Worm (Caenorhabditis elegans) whole organism, late embryonic: ENCODE data around the gene F59D12.2.

Experiments used
- T23F11.4 ChIP-seq: fragments of 200-800 bp; sonication (Bioruptor generic); optimal IDR thresholded peaks from 2 replicates; lab custom pipeline; 2018; ENCODE audit warnings: mild to moderate bottlenecking, missing genetic modification characterization, missing compliant biosample characterization
- Y22D7AL.16 ChIP-seq: sonication (generic microtip); optimal IDR thresholded peaks from 2 replicates; lab custom pipeline; 2016; ENCODE audit warnings: missing genetic modification characterization, missing compliant biosample characterization
- ahr-1 ChIP-seq: sonication (generic microtip); optimal IDR thresholded peaks from 2 replicates; lab custom pipeline; 2016; ENCODE audit warnings: missing genetic modification characterization, missing compliant biosample characterization
- ceh-18 ChIP-seq: sonication (generic microtip); optimal IDR thresholded peaks from 2 replicates; lab custom pipeline; 2016; ENCODE audit warnings: missing genetic modification characterization, missing compliant biosample characterization
- ceh-19 ChIP-seq: fragments of 200-800 bp; sonication (Bioruptor generic); optimal IDR thresholded peaks from 2 replicates; lab custom pipeline; 2018; ENCODE audit warnings: mild to moderate bottlenecking, missing genetic modification characterization, missing compliant biosample characterization
- ceh-2 ChIP-seq: sonication (generic microtip); optimal IDR thresholded peaks from 2 replicates; lab custom pipeline; 2016; ENCODE audit warnings: missing genotype, missing genetic modification characterization, missing compliant biosample characterization
- ceh-24 ChIP-seq: sonication (generic microtip); optimal IDR thresholded peaks from 2 replicates; lab custom pipeline; 2016; ENCODE audit warnings: mild to moderate bottlenecking, missing genetic modification characterization, missing compliant biosample characterization
- ceh-31 ChIP-seq: sonication (generic microtip); optimal IDR thresholded peaks from 2 replicates; lab custom pipeline; 2016; ENCODE audit warnings: missing genetic modification characterization, missing compliant biosample characterization
- ceh-45 ChIP-seq: fragments of 200-800 bp; sonication (Bioruptor generic); IDR thresholded peaks from 2 replicates; pipeline ENCODE4 v1.3.6; 2022; ENCODE audit warnings: missing genetic modification reagents, missing genetic modification characterization, missing compliant biosample characterization
- che-1 ChIP-seq: sonication (generic microtip); optimal IDR thresholded peaks from 2 replicates; lab custom pipeline; 2016; ENCODE audit warnings: mild to moderate bottlenecking, missing genetic modification characterization, missing compliant biosample characterization
- dve-1 ChIP-seq: sonication (generic microtip); optimal IDR thresholded peaks from 2 replicates; lab custom pipeline; 2017; ENCODE audit warnings: antibody characterized with exemption, mild to moderate bottlenecking, missing genetic modification characterization, missing compliant biosample characterization
- elt-2 ChIP-seq: sonication (generic microtip); optimal IDR thresholded peaks from 2 replicates; lab custom pipeline; 2016; ENCODE audit warnings: missing genetic modification reagents, missing genetic modification characterization, missing compliant biosample characterization
- ets-4 ChIP-seq: sonication (generic microtip); optimal IDR thresholded peaks from 2 replicates; lab custom pipeline; 2016; ENCODE audit warnings: missing genetic modification characterization, missing compliant biosample characterization
- fkh-6 ChIP-seq: sonication (generic microtip); optimal IDR thresholded peaks from 2 replicates; lab custom pipeline; 2016; ENCODE audit warnings: missing genetic modification characterization, missing compliant biosample characterization
- hlh-13 ChIP-seq: fragments of 200-800 bp; sonication (Bioruptor generic); optimal IDR thresholded peaks from 2 replicates; lab custom pipeline; 2018; ENCODE audit warnings: mild to moderate bottlenecking, missing genetic modification characterization, missing compliant biosample characterization
- hlh-30 ChIP-seq: sonication (generic microtip); optimal IDR thresholded peaks from 2 replicates; lab custom pipeline; 2017; ENCODE audit warnings: antibody characterized with exemption, missing genetic modification characterization, missing compliant biosample characterization; ENCODE audit not compliant: insufficient read depth
- lim-6 ChIP-seq: sonication (generic microtip); optimal IDR thresholded peaks from 2 replicates; lab custom pipeline; 2016; ENCODE audit warnings: missing genetic modification characterization, missing compliant biosample characterization
- lin-11 ChIP-seq: fragments of 200-800 bp; sonication (Bioruptor generic); optimal IDR thresholded peaks from 2 replicates; lab custom pipeline; 2018; ENCODE audit warnings: mild to moderate bottlenecking, missing genetic modification characterization, missing compliant biosample characterization
- madf-2 ChIP-seq: sonication (generic microtip); optimal IDR thresholded peaks from 2 replicates; lab custom pipeline; 2017; ENCODE audit warnings: missing genetic modification characterization, missing compliant biosample characterization
- nhr-11 ChIP-seq: fragments of 150-350 bp; optimal IDR thresholded peaks from 2 replicates; lab custom pipeline; 2014; ENCODE audit warnings: missing biosample characterization, missing genetic modification characterization
- nhr-232 ChIP-seq: sonication (generic microtip); optimal IDR thresholded peaks from 2 replicates; lab custom pipeline; 2016; ENCODE audit warnings: missing genetic modification characterization, missing compliant biosample characterization
- npax-4 ChIP-seq: sonication (generic microtip); optimal IDR thresholded peaks from 2 replicates; lab custom pipeline; 2016; ENCODE audit warnings: missing genetic modification characterization, missing compliant biosample characterization
- pag-3 ChIP-seq: sonication (generic microtip); optimal IDR thresholded peaks from 2 replicates; lab custom pipeline; 2016; ENCODE audit warnings: missing compliant biosample characterization, missing genetic modification characterization, borderline replicate concordance
- pat-9 ChIP-seq: fragments of 200-800 bp; sonication (Bioruptor generic); optimal IDR thresholded peaks from 2 replicates; lab custom pipeline; 2018; ENCODE audit warnings: mild to moderate bottlenecking, missing genetic modification characterization, moderate library complexity, missing compliant biosample characterization
- pax-1 ChIP-seq: fragments of 150-350 bp; optimal IDR thresholded peaks from 2 replicates; lab custom pipeline; 2014; ENCODE audit warnings: missing biosample characterization, missing genetic modification characterization
- pha-2 ChIP-seq: sonication (generic microtip); optimal IDR thresholded peaks from 2 replicates; lab custom pipeline; 2017; ENCODE audit warnings: mild to moderate bottlenecking, missing genetic modification characterization, missing compliant biosample characterization
- pha-4 ChIP-seq: fragments of 150-350 bp; optimal IDR thresholded peaks from 2 replicates; lab custom pipeline; 2018; ENCODE audit warnings: missing biosample characterization, missing genetic modification reagents, missing genetic modification characterization
- pqm-1 ChIP-seq: sonication (generic microtip); optimal IDR thresholded peaks from 2 replicates; lab custom pipeline; 2016; ENCODE audit warnings: missing genetic modification characterization, missing compliant biosample characterization
- pros-1 ChIP-seq: fragments of 150-350 bp; optimal IDR thresholded peaks from 2 replicates; lab custom pipeline; 2014; ENCODE audit warnings: missing biosample characterization, missing genetic modification reagents, missing genetic modification characterization
- sdc-2 ChIP-seq: sonication (generic microtip); optimal IDR thresholded peaks from 2 replicates; lab custom pipeline; 2016; ENCODE audit warnings: missing genotype, missing genetic modification characterization, missing compliant biosample characterization
- sox-2 ChIP-seq: fragments of 200-800 bp; sonication (Bioruptor generic); IDR thresholded peaks from 2 replicates; pipeline ENCODE4 v1.3.6; 2022; ENCODE audit warnings: missing genetic modification reagents, missing genetic modification characterization, missing compliant biosample characterization
- tbx-7 ChIP-seq: sonication (generic microtip); optimal IDR thresholded peaks from 2 replicates; lab custom pipeline; 2016; ENCODE audit warnings: missing genotype, missing genetic modification characterization, missing compliant biosample characterization
- unc-3 ChIP-seq, 2 experiments: fragments of 200-800 bp in 1 of 2; sonication (Bioruptor generic) in 1 of 2; sonication (generic microtip) in 1 of 2; conservative IDR thresholded peaks in 1 of 2; optimal IDR thresholded peaks in 1 of 2; 2 replicates each; pipeline versions ENCODE4 v1.3.6 to Lab custom; 2016 to 2022; ENCODE audit warnings: missing compliant biosample characterization in 2 of 2, missing genetic modification characterization in 2 of 2, missing genetic modification reagents in 1 of 2
- unc-55 ChIP-seq: sonication (generic microtip); optimal IDR thresholded peaks from 2 replicates; lab custom pipeline; 2017; ENCODE audit warnings: missing biosample characterization, missing genetic modification reagents, missing genetic modification characterization
- ztf-16 ChIP-seq: sonication (generic microtip); optimal IDR thresholded peaks from 2 replicates; lab custom pipeline; 2017; ENCODE audit warnings: missing genetic modification characterization, missing compliant biosample characterization

Gene F59D12.2

ce11 chrX:15707366-15707892 lies 31.9 kb upstream of the F59D12.2 start (continued):
- peak; percentile 68 for TF ChIP-seq ceh-2 (tag; lab: Kevin White, UChicago)
- no peak for TF ChIP-seq tbx-7
- TF ChIP-seq pha-4 (tag; lab: Kevin White, UChicago) = no peak
- TF ChIP-seq pag-3 (tag; lab: Kevin White, UChicago) = no peak
- TF ChIP-seq Y22D7AL.16 = no peak
- peak; percentile 39; the same call in 1 of the 2 replicates for TF ChIP-seq unc-3 (GFP tag; conservative IDR thresholded peaks at IDR 0.05; lab: Robert Waterston, UW)
- no peak for TF ChIP-seq unc-3 (tag; optimal IDR thresholded peaks at IDR 0.05; lab: Kevin White, UChicago)
- peak; percentile 50 for TF ChIP-seq pha-2 (tag; lab: Kevin White, UChicago)
- peak; percentile 59 for TF ChIP-seq ets-4
- TF ChIP-seq madf-2 (tag; lab: Kevin White, UChicago) = peak; percentile 31
- peak; percentile 17 for TF ChIP-seq pat-9 (tag; lab: Kevin White, UChicago)
- peak; percentile 85 for TF ChIP-seq hlh-30 (tag; lab: Kevin White, UChicago)
- TF ChIP-seq ahr-1 = no peak
- TF ChIP-seq ceh-19 (GFP tag; lab: Kevin White, UChicago) = peak; percentile 83
- TF ChIP-seq che-1 = no peak
- TF ChIP-seq ceh-24 (tag; lab: Kevin White, UChicago) = no peak
- no peak for TF ChIP-seq pax-1 (tag; lab: Kevin White, UChicago)
- TF ChIP-seq ceh-31 = peak; percentile 97
- TF ChIP-seq fkh-6 (tag; lab: Kevin White, UChicago) = no peak
- TF ChIP-seq nhr-232 (tag; lab: Kevin White, UChicago) = no peak
- TF ChIP-seq dve-1 = peak; percentile 4

- TF ChIP-seq madf-2 (tag; lab: Kevin White, UChicago) (no peak), che-1 (no peak), ceh-18 (tag; lab: Kevin White, UChicago) (no peak), ceh-45 (GFP tag; lab: Robert Waterston, UW) (no peak), ztf-16 (tag; lab: Kevin White, UChicago) (no peak), lim-6 (tag; lab: Kevin White, UChicago) (no peak), hlh-13 (GFP tag; lab: Kevin White, UChicago) (no peak), pha-4 (tag; lab: Kevin White, UChicago) (no peak)
- TF ChIP-seq, all 69 proteins: peak for 0
These were observed 30.7 kb upstream of the F59D12.2 start for ce11 chrX:15706108-15706676.

- TF ChIP-seq unc-55 (GFP tag; lab: Kevin White, UChicago) (no peak), hlh-30 (tag; lab: Kevin White, UChicago) (peak; percentile 33), ceh-45 (GFP tag; lab: Robert Waterston, UW) (no peak), pros-1 (tag; lab: Kevin White, UChicago) (no peak), npax-4 (tag; lab: Kevin White, UChicago) (no peak), ceh-24 (tag; lab: Kevin White, UChicago) (no peak), sox-2 (GFP tag; lab: Robert Waterston, UW) (no peak), lin-11 (tag; lab: Kevin White, UChicago) (no peak), sdc-2 (tag; lab: Kevin White, UChicago) (no peak), pat-9 (tag; lab: Kevin White, UChicago) (no peak), ceh-19 (GFP tag; lab: Kevin White, UChicago) (no peak), T23F11.4 (GFP tag; lab: Kevin White, UChicago) (no peak), pqm-1 (tag; lab: Kevin White, UChicago) (no peak), lim-6 (tag; lab: Kevin White, UChicago) (no peak), nhr-11 (tag; lab: Kevin White, UChicago) (no peak), elt-2 (tag; lab: Kevin White, UChicago) (peak; percentile 66)
These were observed 29.1 kb upstream of the F59D12.2 start for ce11 chrX:15704579-15705110.
